Comparison of ENCODE assay signal across 1 fruit fly cellular context in the genomic region with DNA sequence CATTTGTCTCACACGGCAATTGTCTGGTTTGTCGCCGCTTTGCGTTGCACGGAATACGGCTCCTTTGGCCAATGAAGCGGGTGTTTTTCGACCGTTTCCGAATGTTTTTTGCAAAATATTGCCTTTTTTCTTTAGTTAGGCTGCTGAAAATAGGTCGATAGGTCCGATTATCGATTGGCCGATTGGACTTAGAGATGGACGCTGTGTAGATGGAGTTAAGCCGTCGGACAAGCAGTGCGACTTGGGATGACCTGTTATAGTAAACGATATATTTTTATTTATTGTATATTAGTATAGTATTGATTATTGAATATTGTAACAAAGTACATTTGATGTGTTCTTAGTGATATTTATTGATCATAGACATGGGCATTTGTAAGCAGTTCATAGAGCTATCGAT.
TF ChIP-seq lines count a peak whose summit lies in the region.

TSS of gene lmgA (minus strand) at position 301 of the 400 bp plus-strand sequence.
TSS of gene lmgB (minus strand) at position 301 of the 400 bp plus-strand sequence.

TF ChIP-seq in whole organism, embryonic, 481 proteins besides CTCF, POLR2A, EP300 and RAD21 (continued from another document and continues in another):
- no peak for TF ChIP-seq Dad (GFP tag; optimal IDR thresholded peaks at IDR 0.05; lab: Kevin White, UChicago)
- TF ChIP-seq tx (GFP tag; optimal IDR thresholded peaks at IDR 0.05; lab: Kevin White, UChicago) = no peak
- peak; percentile 36 for TF ChIP-seq CG15269 (tag; optimal IDR thresholded peaks at IDR 0.05; lab: Kevin White, UChicago)
- TF ChIP-seq CG32772 (GFP tag; IDR thresholded peaks at IDR 0.05; lab: Robert Waterston, UW) = no peak
- TF ChIP-seq CG2120 (GFP tag; optimal IDR thresholded peaks at IDR 0.05; lab: Kevin White, UChicago) = peak; percentile 62
- no peak for TF ChIP-seq psq (GFP tag; optimal IDR thresholded peaks at IDR 0.05; lab: Kevin White, UChicago)
- no peak for TF ChIP-seq caup (GFP tag; optimal IDR thresholded peaks at IDR 0.05; lab: Kevin White, UChicago; ENCODE audit: severe bottlenecking)
- no peak for TF ChIP-seq CG6689 (GFP tag; IDR thresholded peaks at IDR 0.05; lab: Robert Waterston, UW)
- no peak for TF ChIP-seq CG12744 (GFP tag; optimal IDR thresholded peaks at IDR 0.05; lab: Kevin White, UChicago)
- TF ChIP-seq cad (GFP tag; optimal IDR thresholded peaks at IDR 0.05; lab: Kevin White, UChicago) = no peak
- TF ChIP-seq luna (GFP tag; optimal IDR thresholded peaks at IDR 0.05; lab: Kevin White, UChicago) = no peak
- no peak for TF ChIP-seq CG17912 (GFP tag; optimal IDR thresholded peaks at IDR 0.05; lab: Kevin White, UChicago)
- peak; percentile 77 for TF ChIP-seq CG14710 (tag; optimal IDR thresholded peaks at IDR 0.05; lab: Kevin White, UChicago)
- TF ChIP-seq CG13775 (GFP tag; optimal IDR thresholded peaks at IDR 0.05; lab: Kevin White, UChicago) = peak; percentile 40
- TF ChIP-seq scrt (GFP tag; optimal IDR thresholded peaks at IDR 0.05; lab: Kevin White, UChicago) = no peak
- TF ChIP-seq CG17829 (tag; optimal IDR thresholded peaks at IDR 0.05; lab: Kevin White, UChicago) = peak; percentile 64
- TF ChIP-seq CG33213 (GFP tag; optimal IDR thresholded peaks at IDR 0.05; lab: Kevin White, UChicago) = peak; percentile 15
- no peak for TF ChIP-seq CG16815 (GFP tag; optimal IDR thresholded peaks at IDR 0.05; lab: Kevin White, UChicago)
- peak; percentile 50 for TF ChIP-seq CoRest (tag; optimal IDR thresholded peaks at IDR 0.05; lab: Kevin White, UChicago)
- TF ChIP-seq CG1529 (GFP tag; optimal IDR thresholded peaks at IDR 0.05; lab: Kevin White, UChicago) = no peak
- peak; percentile 96 for TF ChIP-seq Dp (GFP tag; optimal IDR thresholded peaks at IDR 0.05; lab: Kevin White, UChicago)
- peak; percentile 32 for TF ChIP-seq Hmr (GFP tag; optimal IDR thresholded peaks at IDR 0.05; lab: Kevin White, UChicago)
- TF ChIP-seq CG9932 (GFP tag; IDR thresholded peaks at IDR 0.05; lab: Robert Waterston, UW) = peak; percentile 76
- TF ChIP-seq kni (GFP tag; optimal IDR thresholded peaks at IDR 0.05; lab: Kevin White, UChicago) = no peak
- TF ChIP-seq Hsf (GFP tag; optimal IDR thresholded peaks at IDR 0.05; lab: Kevin White, UChicago) = peak; percentile 43
- TF ChIP-seq CG2875 (GFP tag; optimal IDR thresholded peaks at IDR 0.05; lab: Kevin White, UChicago) = no peak
- TF ChIP-seq CG11398 (GFP tag; optimal IDR thresholded peaks at IDR 0.05; lab: Kevin White, UChicago) = no peak
- TF ChIP-seq Ssrp (tag; optimal IDR thresholded peaks at IDR 0.05; lab: Kevin White, UChicago) = no peak
- peak; percentile 61 for TF ChIP-seq CG30403 (GFP tag; optimal IDR thresholded peaks at IDR 0.05; lab: Kevin White, UChicago)
- TF ChIP-seq CG13624 (GFP tag; optimal IDR thresholded peaks at IDR 0.05; lab: Kevin White, UChicago) = no peak
- TF ChIP-seq lbe (GFP tag; optimal IDR thresholded peaks at IDR 0.05; lab: Kevin White, UChicago) = peak; percentile 54
- TF ChIP-seq abd-A (tag; optimal IDR thresholded peaks at IDR 0.05; lab: Kevin White, UChicago) = no peak
- no peak for TF ChIP-seq CG18599 (GFP tag; optimal IDR thresholded peaks at IDR 0.05; lab: Kevin White, UChicago)
- TF ChIP-seq inv (GFP tag; IDR thresholded peaks at IDR 0.05; lab: Robert Waterston, UW; ENCODE audit: partially characterized antibody) = peak; percentile 82
- TF ChIP-seq Sry-δ (GFP tag; optimal IDR thresholded peaks at IDR 0.05; lab: Kevin White, UChicago) = peak; percentile 89
- no peak for TF ChIP-seq Hr51 (GFP tag; optimal IDR thresholded peaks at IDR 0.05; lab: Kevin White, UChicago)
- TF ChIP-seq Pdp1 (GFP tag; optimal IDR thresholded peaks at IDR 0.05; lab: Kevin White, UChicago) = peak in 1 of 2 experiments; percentile 29
- peak; percentile 14 for TF ChIP-seq Six4 (GFP tag; optimal IDR thresholded peaks at IDR 0.05; lab: Kevin White, UChicago)
- TF ChIP-seq CG34376 (GFP tag; optimal IDR thresholded peaks at IDR 0.05; lab: Kevin White, UChicago) = no peak
- no peak for TF ChIP-seq CrebB (tag; optimal IDR thresholded peaks at IDR 0.05; lab: Kevin White, UChicago)
- peak; percentile 82 for TF ChIP-seq CG2129 (GFP tag; IDR thresholded peaks at IDR 0.05; lab: Robert Waterston, UW; ENCODE audit: partially characterized antibody)
- TF ChIP-seq gcm (GFP tag; optimal IDR thresholded peaks at IDR 0.05; lab: Kevin White, UChicago) = no peak
- TF ChIP-seq gce (GFP tag; IDR thresholded peaks at IDR 0.05; lab: Robert Waterston, UW) = no peak
- peak; percentile 44 for TF ChIP-seq Max (GFP tag; optimal IDR thresholded peaks at IDR 0.05; lab: Kevin White, UChicago)
- TF ChIP-seq Med (GFP tag; lab: Kevin White, UChicago) = peak; percentile 81
- TF ChIP-seq Deaf1 (tag; optimal IDR thresholded peaks at IDR 0.05; lab: Kevin White, UChicago) = no peak
- TF ChIP-seq Atf3 (GFP tag; optimal IDR thresholded peaks at IDR 0.05; lab: Kevin White, UChicago) = no peak
- no peak for TF ChIP-seq Rx (GFP tag; IDR thresholded peaks at IDR 0.05; lab: Robert Waterston, UW)
- no peak for TF ChIP-seq CG12236 (GFP tag; optimal IDR thresholded peaks at IDR 0.05; lab: Kevin White, UChicago)
- TF ChIP-seq Mad (GFP tag; optimal IDR thresholded peaks at IDR 0.05; lab: Kevin White, UChicago) = no peak
- peak; percentile 55; the same call in 1 of the 2 replicates for TF ChIP-seq sisA (GFP tag; IDR thresholded peaks at IDR 0.05; lab: Robert Waterston, UW)
- no peak for TF ChIP-seq CG5953 (GFP tag; IDR thresholded peaks at IDR 0.05; lab: Robert Waterston, UW)
- peak; percentile 72 for TF ChIP-seq hbn (GFP tag; IDR thresholded peaks at IDR 0.05; lab: Robert Waterston, UW; ENCODE audit: partially characterized antibody)
- TF ChIP-seq crp (GFP tag; optimal IDR thresholded peaks at IDR 0.05; lab: Kevin White, UChicago) = peak in 1 of 2 experiments; percentile 48
- TF ChIP-seq Spps (tag; optimal IDR thresholded peaks at IDR 0.05; lab: Kevin White, UChicago) = no peak
- no peak for TF ChIP-seq mirr (GFP tag; optimal IDR thresholded peaks at IDR 0.05; lab: Kevin White, UChicago)
- TF ChIP-seq grau (tag; optimal IDR thresholded peaks at IDR 0.05; lab: Kevin White, UChicago) = peak; percentile 35
- TF ChIP-seq lola (GFP tag; optimal IDR thresholded peaks at IDR 0.05; lab: Kevin White, UChicago) = no peak
- no peak for TF ChIP-seq fd102C (GFP tag; optimal IDR thresholded peaks at IDR 0.05; lab: Kevin White, UChicago)
- peak in 1 of 2 experiments; percentile 29 for TF ChIP-seq bsh (GFP tag; optimal IDR thresholded peaks at IDR 0.05; lab: Kevin White, UChicago)
- peak; percentile 88 for TF ChIP-seq Opbp (GFP tag; IDR thresholded peaks at IDR 0.05; lab: Robert Waterston, UW; ENCODE audit: partially characterized antibody)
- TF ChIP-seq h (optimal IDR thresholded peaks at IDR 0.05; lab: Kevin White, UChicago) = no peak
- peak; percentile 66 for TF ChIP-seq CG12659 (GFP tag; optimal IDR thresholded peaks at IDR 0.05; lab: Kevin White, UChicago)
- TF ChIP-seq MTF-1 (GFP tag; optimal IDR thresholded peaks at IDR 0.05; lab: Kevin White, UChicago; ENCODE audit: borderline replicate concordance) = no peak
- TF ChIP-seq GATAe (GFP tag; conservative IDR thresholded peaks at IDR 0.05; lab: Robert Waterston, UW) = no peak
- TF ChIP-seq CG15011 (GFP tag; optimal IDR thresholded peaks at IDR 0.05; lab: Kevin White, UChicago) = no peak
- peak; percentile 8 for TF ChIP-seq CG10147 (GFP tag; optimal IDR thresholded peaks at IDR 0.05; lab: Kevin White, UChicago)
- TF ChIP-seq CG8388 (GFP tag; optimal IDR thresholded peaks at IDR 0.05; lab: Kevin White, UChicago) = peak; percentile 8
- TF ChIP-seq Elba2 (GFP tag; optimal IDR thresholded peaks at IDR 0.05; lab: Kevin White, UChicago) = no peak
- peak; percentile 27 for TF ChIP-seq dmrt11E (tag; optimal IDR thresholded peaks at IDR 0.05; lab: Kevin White, UChicago)
- peak; percentile 35 for TF ChIP-seq CG18011 (GFP tag; optimal IDR thresholded peaks at IDR 0.05; lab: Kevin White, UChicago)
- no peak for TF ChIP-seq Nf-YA (GFP tag; IDR thresholded peaks at IDR 0.05; lab: Robert Waterston, UW)
- TF ChIP-seq CG3407 (GFP tag; optimal IDR thresholded peaks at IDR 0.05; lab: Kevin White, UChicago) = no peak
- no peak for TF ChIP-seq CG7745 (tag; optimal IDR thresholded peaks at IDR 0.05; lab: Kevin White, UChicago)
- TF ChIP-seq CG11723 (GFP tag; optimal IDR thresholded peaks at IDR 0.05; lab: Kevin White, UChicago) = no peak
- TF ChIP-seq CG6654 (GFP tag; optimal IDR thresholded peaks at IDR 0.05; lab: Kevin White, UChicago) = no peak
- TF ChIP-seq pan (optimal IDR thresholded peaks at IDR 0.05; lab: Kevin White, UChicago) = no peak
- TF ChIP-seq pan (GFP tag; optimal IDR thresholded peaks at IDR 0.05 in 1 of 2, IDR thresholded peaks at IDR 0.05 in 1 of 2) = peak in 1 of 2 experiments; percentile 47
- TF ChIP-seq CG33557 (GFP tag; optimal IDR thresholded peaks at IDR 0.05; lab: Kevin White, UChicago) = no peak
- no peak for TF ChIP-seq cwo (GFP tag; optimal IDR thresholded peaks at IDR 0.05; lab: Kevin White, UChicago)
- TF ChIP-seq CG13894 (tag; optimal IDR thresholded peaks at IDR 0.05; lab: Kevin White, UChicago) = no peak
- peak; percentile 91 for TF ChIP-seq nerfin-2 (GFP tag; IDR thresholded peaks at IDR 0.05; lab: Robert Waterston, UW; ENCODE audit: partially characterized antibody)
- no peak for TF ChIP-seq jing (GFP tag; optimal IDR thresholded peaks at IDR 0.05; lab: Kevin White, UChicago)
- 0 out of 2 replicates have a peak, but pooled peaks have one; percentile 23 for TF ChIP-seq E2f1 (GFP tag; IDR thresholded peaks at IDR 0.05; lab: Robert Waterston, UW)
- TF ChIP-seq CG12769 (tag; optimal IDR thresholded peaks at IDR 0.05; lab: Kevin White, UChicago) = no peak
- TF ChIP-seq CG9797 (GFP tag; optimal IDR thresholded peaks at IDR 0.05; lab: Kevin White, UChicago) = peak; percentile 22
- TF ChIP-seq CG7987 (GFP tag; optimal IDR thresholded peaks at IDR 0.05; lab: Kevin White, UChicago) = no peak
- TF ChIP-seq so (GFP tag; IDR thresholded peaks at IDR 0.05; lab: Robert Waterston, UW) = no peak
- TF ChIP-seq sima (GFP tag; optimal IDR thresholded peaks at IDR 0.05; lab: Kevin White, UChicago) = no peak
- no peak for TF ChIP-seq prd (optimal IDR thresholded peaks at IDR 0.05; lab: Kevin White, UChicago)
- peak; percentile 48; the same call in 1 of the 3 replicates for TF ChIP-seq prd (GFP tag; IDR thresholded peaks at IDR 0.05; lab: Robert Waterston, UW)
- TF ChIP-seq CG17361 (GFP tag; IDR thresholded peaks at IDR 0.05; lab: Robert Waterston, UW) = peak; percentile 51; the same call in 1 of the 3 replicates
- TF ChIP-seq esg (GFP tag; conservative IDR thresholded peaks at IDR 0.05; lab: Robert Waterston, UW) = peak; percentile 37
- TF ChIP-seq HmgD (GFP tag; optimal IDR thresholded peaks at IDR 0.05; lab: Kevin White, UChicago) = no peak
- TF ChIP-seq mld (GFP tag; IDR thresholded peaks at IDR 0.05; lab: Robert Waterston, UW; ENCODE audit: partially characterized antibody) = peak; percentile 85
- TF ChIP-seq CHES-1-like (GFP tag; optimal IDR thresholded peaks at IDR 0.05; lab: Kevin White, UChicago) = no peak
- peak; percentile 87 for TF ChIP-seq CG7963 (GFP tag; IDR thresholded peaks at IDR 0.05; lab: Robert Waterston, UW; ENCODE audit: partially characterized antibody)
- peak; percentile 82 for TF ChIP-seq bbx (GFP tag; IDR thresholded peaks at IDR 0.05; lab: Robert Waterston, UW; ENCODE audit: partially characterized antibody)
- no peak for TF ChIP-seq CG3726 (GFP tag; IDR thresholded peaks at IDR 0.05; lab: Robert Waterston, UW)
- TF ChIP-seq Eip74EF (GFP tag; optimal IDR thresholded peaks at IDR 0.05; lab: Kevin White, UChicago) = no peak
- no peak for TF ChIP-seq salm (tag; optimal IDR thresholded peaks at IDR 0.05; lab: Kevin White, UChicago)
- no peak for TF ChIP-seq Drgx (GFP tag; IDR thresholded peaks at IDR 0.05; lab: Robert Waterston, UW)
- no peak for TF ChIP-seq CG6854 (GFP tag; optimal IDR thresholded peaks at IDR 0.05; lab: Kevin White, UChicago)
- TF ChIP-seq H15 (GFP tag; IDR thresholded peaks at IDR 0.05; lab: Robert Waterston, UW) = peak; percentile 24; the same call in 1 of the 3 replicates
- no peak for TF ChIP-seq CG3838 (GFP tag; optimal IDR thresholded peaks at IDR 0.05; lab: Kevin White, UChicago)
- TF ChIP-seq CG11560 (tag; IDR thresholded peaks at IDR 0.05; lab: Robert Waterston, UW) = no peak
- no peak for TF ChIP-seq her (GFP tag; optimal IDR thresholded peaks at IDR 0.05; lab: Kevin White, UChicago)
- TF ChIP-seq CG12942 (GFP tag; optimal IDR thresholded peaks at IDR 0.05; lab: Kevin White, UChicago) = peak; percentile 51
- peak; percentile 57 for TF ChIP-seq vfl (GFP tag; optimal IDR thresholded peaks at IDR 0.05; lab: Kevin White, UChicago)
- no peak for TF ChIP-seq CG7271 (tag; optimal IDR thresholded peaks at IDR 0.05; lab: Kevin White, UChicago)
- TF ChIP-seq fd3F (GFP tag; optimal IDR thresholded peaks at IDR 0.05; lab: Kevin White, UChicago) = no peak
- no peak for TF ChIP-seq jigr1 (GFP tag; IDR thresholded peaks at IDR 0.05; lab: Robert Waterston, UW)
- TF ChIP-seq vvl (GFP tag; IDR thresholded peaks at IDR 0.05; lab: Robert Waterston, UW) = peak; percentile 41; the same call in 1 of the 2 replicates
- TF ChIP-seq pzg (GFP tag; optimal IDR thresholded peaks at IDR 0.05; lab: Kevin White, UChicago) = peak; percentile 80
- TF ChIP-seq Fer1 (GFP tag; optimal IDR thresholded peaks at IDR 0.05; lab: Kevin White, UChicago) = no peak
- no peak for TF ChIP-seq CG1832 (GFP tag; optimal IDR thresholded peaks at IDR 0.05; lab: Kevin White, UChicago)
- TF ChIP-seq sna (GFP tag; IDR thresholded peaks at IDR 0.05; lab: Robert Waterston, UW; ENCODE audit: partially characterized antibody) = peak; percentile 78
- peak; percentile 50 for TF ChIP-seq zen (tag; optimal IDR thresholded peaks at IDR 0.05; lab: Kevin White, UChicago)
- no peak for TF ChIP-seq Hmx (GFP tag; optimal IDR thresholded peaks at IDR 0.05; lab: Kevin White, UChicago)
- peak; percentile 56 for TF ChIP-seq CG15514 (GFP tag; optimal IDR thresholded peaks at IDR 0.05; lab: Kevin White, UChicago)
- TF ChIP-seq BtbVII (GFP tag; optimal IDR thresholded peaks at IDR 0.05; lab: Kevin White, UChicago) = no peak
- no peak for TF ChIP-seq Mrtf (GFP tag; IDR thresholded peaks at IDR 0.05; lab: Robert Waterston, UW)
- peak; percentile 41 for TF ChIP-seq Chrac-16 (GFP tag; optimal IDR thresholded peaks at IDR 0.05; lab: Kevin White, UChicago)
- peak; percentile 45 for TF ChIP-seq az2 (GFP tag; optimal IDR thresholded peaks at IDR 0.05; lab: Kevin White, UChicago)
- TF ChIP-seq otp (GFP tag; IDR thresholded peaks at IDR 0.05; lab: Robert Waterston, UW) = no peak
- TF ChIP-seq CG16813 (GFP tag; IDR thresholded peaks at IDR 0.05; lab: Robert Waterston, UW; ENCODE audit: partially characterized antibody) = peak; percentile 92
- no peak for TF ChIP-seq gt (GFP tag; IDR thresholded peaks at IDR 0.05; lab: Robert Waterston, UW)
